Fruit fly (Drosophila melanogaster) whole organism, embryonic: ENCODE data around the gene Pp1alpha-96A.
A peak's percentile ranks its signal among the peaks of the same experiment; 100 is the strongest.

Experiments used
- C15 ChIP-seq: fragments of 200-800 bp; sonication (Bioruptor generic); IDR thresholded peaks from 3 replicates; pipeline ENCODE4 v1.3.6; 2022; ENCODE audit warnings: missing biosample characterization, missing genetic modification characterization
- CG10147 ChIP-seq: fragments of 200-800 bp; sonication (Bioruptor generic); optimal IDR thresholded peaks from 2 replicates; lab custom pipeline; 2019; ENCODE audit warnings: missing biosample characterization, mild to moderate bottlenecking, missing genetic modification characterization, moderate library complexity
- CG10959 ChIP-seq: fragments of 200-800 bp; sonication (Bioruptor generic); IDR thresholded peaks from 2 replicates; pipeline ENCODE4 v1.3.6; 2022; ENCODE audit warnings: missing biosample characterization, missing genetic modification characterization
- CG12071 ChIP-seq: fragments of 200-800 bp; sonication (Bioruptor generic); optimal IDR thresholded peaks from 3 replicates; lab custom pipeline; 2018; ENCODE audit warnings: missing biosample characterization, mild to moderate bottlenecking, missing genetic modification characterization
- CG1233 ChIP-seq: fragments of 200-800 bp; sonication (Bioruptor generic); optimal IDR thresholded peaks from 4 replicates; lab custom pipeline; 2018; ENCODE audit warnings: missing biosample characterization, mild to moderate bottlenecking, missing genetic modification characterization
- CG12942 ChIP-seq: fragments of 200-800 bp; sonication (Bioruptor generic); optimal IDR thresholded peaks from 3 replicates; lab custom pipeline; 2016; ENCODE audit warnings: missing biosample characterization, missing genetic modification characterization
- CG13296 ChIP-seq: fragments of 200-800 bp; sonication (Bioruptor generic); optimal IDR thresholded peaks from 3 replicates; lab custom pipeline; 2018; ENCODE audit warnings: missing biosample characterization, mild to moderate bottlenecking, missing genetic modification characterization
- CG13894 ChIP-seq: fragments of 200-800 bp; sonication (Bioruptor generic); optimal IDR thresholded peaks from 3 replicates; lab custom pipeline; 2018; ENCODE audit warnings: missing biosample characterization, mild to moderate bottlenecking, missing genetic modification characterization, moderate library complexity
- CG14050 ChIP-seq: fragments of 200-800 bp; sonication (Bioruptor generic); IDR thresholded peaks from 3 replicates; pipeline ENCODE4 v1.3.6; 2022; ENCODE audit warnings: missing biosample characterization, missing genetic modification characterization
- CG1603 ChIP-seq: fragments of 200-800 bp; sonication (Bioruptor generic); optimal IDR thresholded peaks from 2 replicates; lab custom pipeline; 2019; ENCODE audit warnings: missing biosample characterization, mild to moderate bottlenecking, missing genetic modification characterization, moderate library complexity
- CG16815 ChIP-seq: fragments of 200-800 bp; sonication (Bioruptor generic); optimal IDR thresholded peaks from 3 replicates; lab custom pipeline; 2017; ENCODE audit warnings: missing biosample characterization, mild to moderate bottlenecking, missing genetic modification characterization
- CG17912 ChIP-seq: fragments of 200-800 bp; sonication (Bioruptor generic); optimal IDR thresholded peaks from 2 replicates; lab custom pipeline; 2018; ENCODE audit warnings: missing biosample characterization, mild to moderate bottlenecking, missing genetic modification characterization
- CG18262 ChIP-seq: fragments of 200-800 bp; optimal IDR thresholded peaks from 3 replicates; lab custom pipeline; 2019; ENCODE audit warnings: missing biosample characterization, mild to moderate bottlenecking, missing genetic modification characterization, moderate library complexity
- CG18764 ChIP-seq: fragments of 200-800 bp; sonication (Bioruptor generic); optimal IDR thresholded peaks from 3 replicates; lab custom pipeline; 2016; ENCODE audit warnings: missing biosample characterization, missing genetic modification characterization
- CG2875 ChIP-seq: fragments of 200-800 bp; sonication (Bioruptor generic); optimal IDR thresholded peaks from 2 replicates; lab custom pipeline; 2017; ENCODE audit warnings: missing biosample characterization, mild to moderate bottlenecking, missing genetic modification characterization, missing genetic modification reagents
- CG32767 ChIP-seq: fragments of 200-800 bp; sonication (Bioruptor generic); IDR thresholded peaks from 2 replicates; pipeline ENCODE4 v1.3.6; 2022; ENCODE audit warnings: missing biosample characterization, missing genetic modification characterization
- CG3407 ChIP-seq: fragments of 200-800 bp; sonication (Bioruptor generic); optimal IDR thresholded peaks from 2 replicates; lab custom pipeline; 2018; ENCODE audit warnings: missing biosample characterization, mild to moderate bottlenecking, missing genetic modification characterization
- CG34376 ChIP-seq: fragments of 200-800 bp; sonication (Bioruptor generic); optimal IDR thresholded peaks from 2 replicates; lab custom pipeline; 2018; ENCODE audit warnings: missing biosample characterization, mild to moderate bottlenecking, missing genetic modification characterization
- CG4282 ChIP-seq: fragments of 200-800 bp; sonication (Bioruptor generic); optimal IDR thresholded peaks from 2 replicates; lab custom pipeline; 2016; ENCODE audit warnings: missing biosample characterization, missing genetic modification characterization
- CG4360 ChIP-seq: fragments of 200-800 bp; sonication (Bioruptor generic); IDR thresholded peaks from 2 replicates; pipeline ENCODE4 v1.3.6; 2022; ENCODE audit warnings: missing biosample characterization, missing genetic modification characterization
- CG5953 ChIP-seq: fragments of 200-800 bp; sonication (Bioruptor generic); IDR thresholded peaks from 2 replicates; pipeline ENCODE4 v1.3.6; 2022; ENCODE audit warnings: missing biosample characterization, missing genetic modification characterization
- CG6175 ChIP-seq: fragments of 200-800 bp; sonication (Bioruptor generic); IDR thresholded peaks from 3 replicates; pipeline ENCODE4 v1.3.6; 2022; ENCODE audit warnings: missing biosample characterization, missing genetic modification characterization
- CG6654 ChIP-seq: fragments of 200-800 bp; sonication (Bioruptor generic); optimal IDR thresholded peaks from 2 replicates; lab custom pipeline; 2017; ENCODE audit warnings: missing biosample characterization, mild to moderate bottlenecking, missing genetic modification characterization
- CG6791 ChIP-seq: fragments of 200-800 bp; sonication (Bioruptor generic); IDR thresholded peaks from 3 replicates; pipeline ENCODE4 v1.3.6; 2022; ENCODE audit warnings: missing biosample characterization, missing genetic modification characterization; ENCODE audit not compliant: partially characterized antibody
- CG6854 ChIP-seq: fragments of 200-800 bp; sonication (Bioruptor generic); optimal IDR thresholded peaks from 3 replicates; lab custom pipeline; 2017; ENCODE audit warnings: missing biosample characterization, mild to moderate bottlenecking, missing genetic modification characterization
- CG7271 ChIP-seq: fragments of 200-800 bp; sonication (Bioruptor generic); optimal IDR thresholded peaks from 2 replicates; lab custom pipeline; 2018; ENCODE audit warnings: missing biosample characterization, mild to moderate bottlenecking, missing genetic modification characterization, moderate library complexity
- CG8290 ChIP-seq, 3 experiments: fragments of 200-800 bp; sonication (Bioruptor generic); optimal IDR thresholded peaks; 2 replicates each; lab custom pipeline; 2016 to 2019; ENCODE audit warnings: missing biosample characterization in 3 of 3, missing genetic modification characterization in 3 of 3, mild to moderate bottlenecking in 2 of 3, moderate library complexity in 1 of 3
- CG8765 ChIP-seq: fragments of 200-800 bp; sonication (Bioruptor generic); IDR thresholded peaks from 2 replicates; pipeline ENCODE4 v1.3.6; 2022; ENCODE audit warnings: missing biosample characterization, missing genetic modification characterization
- CG9817 ChIP-seq: fragments of 200-800 bp; sonication (Bioruptor generic); optimal IDR thresholded peaks from 2 replicates; lab custom pipeline; 2018; ENCODE audit warnings: missing biosample characterization, mild to moderate bottlenecking, missing genetic modification characterization, moderate library complexity
- Doc2 ChIP-seq: fragments of 200-800 bp; sonication (Bioruptor generic); IDR thresholded peaks from 2 replicates; pipeline ENCODE4 v1.3.6; 2022; ENCODE audit warnings: missing biosample characterization, missing genetic modification characterization
- Dp ChIP-seq: fragments of 200-800 bp; sonication (Bioruptor generic); optimal IDR thresholded peaks from 2 replicates; lab custom pipeline; 2018; ENCODE audit warnings: missing biosample characterization, mild to moderate bottlenecking, missing genetic modification characterization, moderate library complexity
- E2f2 ChIP-seq: fragments of 200-800 bp; sonication (Bioruptor generic); IDR thresholded peaks from 2 replicates; pipeline ENCODE4 v1.3.6; 2022; ENCODE audit warnings: missing biosample characterization, missing genetic modification characterization
- HLH3B ChIP-seq: fragments of 200-800 bp; sonication (Bioruptor generic); IDR thresholded peaks from 2 replicates; pipeline ENCODE4 v1.3.6; 2022; ENCODE audit warnings: missing biosample characterization, missing genetic modification characterization
- Hey ChIP-seq: fragments of 200-800 bp; sonication (Bioruptor generic); optimal IDR thresholded peaks from 3 replicates; lab custom pipeline; 2018; ENCODE audit warnings: missing biosample characterization, mild to moderate bottlenecking, missing genetic modification characterization
- Hmr ChIP-seq: fragments of 200-800 bp; sonication (Bioruptor generic); optimal IDR thresholded peaks from 3 replicates; lab custom pipeline; 2017; ENCODE audit warnings: mild to moderate bottlenecking, missing biosample characterization, missing genetic modification reagents, missing genetic modification characterization
- MBD-R2 ChIP-seq: fragments of 200-800 bp; sonication (Bioruptor generic); IDR thresholded peaks from 2 replicates; pipeline ENCODE4 v1.3.6; 2022; ENCODE audit warnings: missing biosample characterization, missing genetic modification characterization
- MTF-1 ChIP-seq: fragments of 200-800 bp; sonication (Bioruptor generic); optimal IDR thresholded peaks from 2 replicates; lab custom pipeline; 2018; ENCODE audit warnings: missing biosample characterization, mild to moderate bottlenecking, missing genetic modification characterization, borderline replicate concordance
- Myb ChIP-seq: fragments of 200-800 bp; sonication (Bioruptor generic); optimal IDR thresholded peaks from 2 replicates; lab custom pipeline; 2016; ENCODE audit warnings: missing biosample characterization, missing genetic modification characterization
- Optix ChIP-seq: fragments of 200-800 bp; sonication (Bioruptor generic); IDR thresholded peaks from 3 replicates; pipeline ENCODE4 v1.3.6; 2022; ENCODE audit warnings: missing biosample characterization, missing genetic modification characterization
- Ptx1 ChIP-seq: fragments of 200-800 bp; sonication (Bioruptor generic); IDR thresholded peaks from 2 replicates; pipeline ENCODE4 v1.3.6; 2022; ENCODE audit warnings: missing biosample characterization, missing genetic modification characterization
- Taf1 ChIP-seq: fragments of 200-800 bp; sonication (Bioruptor generic); IDR thresholded peaks from 2 replicates; pipeline ENCODE4 v1.3.6; 2022; ENCODE audit warnings: missing biosample characterization, missing genetic modification characterization
- grn ChIP-seq: fragments of 200-800 bp; sonication (Bioruptor generic); optimal IDR thresholded peaks from 3 replicates; lab custom pipeline; 2017; ENCODE audit warnings: missing biosample characterization, missing genetic modification characterization
- gt ChIP-seq: fragments of 200-800 bp; sonication (Bioruptor generic); IDR thresholded peaks from 2 replicates; pipeline ENCODE4 v1.3.6; 2022; ENCODE audit warnings: missing biosample characterization, missing genetic modification characterization
- h ChIP-seq: fragments of >200 bp; optimal IDR thresholded peaks from 2 replicates; lab custom pipeline; 2017
- her ChIP-seq: fragments of 200-800 bp; sonication (Bioruptor generic); optimal IDR thresholded peaks from 2 replicates; lab custom pipeline; 2016; ENCODE audit warnings: missing biosample characterization, missing genetic modification characterization
- nom ChIP-seq: fragments of 200-800 bp; sonication (Bioruptor generic); optimal IDR thresholded peaks from 2 replicates; lab custom pipeline; 2017; ENCODE audit warnings: missing biosample characterization, missing genetic modification characterization, mild to moderate bottlenecking, moderate library complexity, missing genetic modification reagents
- prd ChIP-seq, 3 experiments: fragments of >200 bp in 2 of 3; fragments of 200-800 bp in 1 of 3; sonication (Bioruptor generic) in 1 of 3; optimal IDR thresholded peaks in 2 of 3; IDR thresholded peaks in 1 of 3; 2 replicates in 2 of 3; 3 replicates in 1 of 3; pipeline versions ENCODE4 v1.3.6 to Lab custom; 2017 to 2022; ENCODE audit warnings: missing biosample characterization in 1 of 3, missing genetic modification characterization in 1 of 3
- rib ChIP-seq: fragments of 200-800 bp; sonication (Bioruptor generic); IDR thresholded peaks from 2 replicates; pipeline ENCODE4 v1.3.6; 2022; ENCODE audit warnings: missing biosample characterization, missing genetic modification characterization
- scrt ChIP-seq: fragments of 200-800 bp; sonication (Bioruptor generic); optimal IDR thresholded peaks from 2 replicates; lab custom pipeline; 2018; ENCODE audit warnings: missing biosample characterization, mild to moderate bottlenecking, missing genetic modification characterization, moderate library complexity
- trem ChIP-seq: fragments of 200-800 bp; optimal IDR thresholded peaks from 3 replicates; lab custom pipeline; 2019; ENCODE audit warnings: missing biosample characterization, mild to moderate bottlenecking, missing genetic modification characterization, moderate library complexity
- yki ChIP-seq: fragments of >200 bp; optimal IDR thresholded peaks from 3 replicates; lab custom pipeline; 2018

Pp1alpha-96A gene

DNA sequence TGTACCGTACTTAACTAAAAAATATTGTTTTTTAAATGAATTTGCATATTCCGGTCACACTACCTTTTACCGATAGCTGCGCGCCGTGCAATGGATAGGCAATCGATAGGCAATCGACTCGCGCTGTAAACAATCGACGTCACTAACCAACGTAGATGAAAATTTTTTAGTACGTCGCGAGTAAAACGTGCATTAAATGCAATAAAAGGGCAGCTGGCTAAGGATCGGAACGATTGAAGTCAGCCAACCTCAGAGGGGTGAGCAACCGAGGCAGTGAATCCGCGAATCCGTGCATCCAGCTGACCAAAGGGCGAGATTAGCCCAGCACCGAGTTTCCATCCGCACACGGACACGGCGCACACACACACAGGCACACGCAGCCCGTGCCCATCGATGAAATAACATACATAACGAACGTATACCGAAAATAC is at the start of gene Pp1alpha-96A (continued):
- TF ChIP-seq CG4282 (GFP tag; lab: Kevin White, UChicago) (no peak), CG8765 (GFP tag; lab: Robert Waterston, UW) (no peak), CG10959 (GFP tag; lab: Robert Waterston, UW) (no peak), CG1233 (GFP tag; lab: Kevin White, UChicago) (no peak), MBD-R2 (GFP tag; lab: Robert Waterston, UW) (peak; percentile 54; the same call in 1 of the 2 replicates), Hmr (peak; percentile 33), E2f2 (peak; percentile 85), CG8290 (GFP tag; optimal IDR thresholded peaks at IDR 0.05; lab: Kevin White, UChicago) (no peak), CG8290 (tag; optimal IDR thresholded peaks at IDR 0.05; lab: Kevin White, UChicago) (no peak), h (lab: Kevin White, UChicago) (no peak), nom (GFP tag; lab: Kevin White, UChicago) (no peak), Hey (tag; lab: Kevin White, UChicago) (no peak), scrt (GFP tag; lab: Kevin White, UChicago) (no peak), her (GFP tag; lab: Kevin White, UChicago) (no peak), Dp (peak; percentile 78), CG13894 (tag; lab: Kevin White, UChicago) (no peak), HLH3B (GFP tag; lab: Robert Waterston, UW) (no peak), prd (optimal IDR thresholded peaks at IDR 0.05; lab: Kevin White, UChicago) (no peak), prd (GFP tag; IDR thresholded peaks at IDR 0.05; lab: Robert Waterston, UW) (no peak), CG1603 (tag; lab: Kevin White, UChicago) (peak; percentile 75), CG3407 (GFP tag; lab: Kevin White, UChicago) (no peak), Ptx1 (no peak), CG6854 (GFP tag; lab: Kevin White, UChicago) (no peak), rib (GFP tag; lab: Robert Waterston, UW) (no peak), CG6654 (no peak), CG9817 (tag; lab: Kevin White, UChicago) (no peak), CG16815 (GFP tag; lab: Kevin White, UChicago) (no peak), Doc2 (no peak), CG6791 (GFP tag; lab: Robert Waterston, UW) (peak; percentile 91), CG32767 (GFP tag; lab: Robert Waterston, UW) (peak; percentile 62; the same call in 1 of the 2 replicates), gt (GFP tag; lab: Robert Waterston, UW) (no peak), CG5953 (GFP tag; lab: Robert Waterston, UW) (no peak), trem (tag; lab: Kevin White, UChicago) (peak; percentile 55), Myb (GFP tag; lab: Kevin White, UChicago) (peak; percentile 53), CG17912 (GFP tag; lab: Kevin White, UChicago) (no peak), CG6175 (GFP tag; lab: Robert Waterston, UW) (no peak), MTF-1 (GFP tag; lab: Kevin White, UChicago) (no peak), CG4360 (no peak), Taf1 (no peak), CG7271 (tag; lab: Kevin White, UChicago) (no peak), C15 (GFP tag; lab: Robert Waterston, UW) (no peak), Optix (GFP tag; lab: Robert Waterston, UW) (no peak), CG14050 (GFP tag; lab: Robert Waterston, UW) (no peak), CG12071 (GFP tag; lab: Kevin White, UChicago) (no peak), yki (lab: Kevin White, UChicago) (no peak), grn (GFP tag; lab: Kevin White, UChicago) (no peak), CG12942 (GFP tag; lab: Kevin White, UChicago) (no peak), CG13296 (GFP tag; lab: Kevin White, UChicago) (no peak), CG18764 (GFP tag; lab: Kevin White, UChicago) (no peak), CG18262 (tag; lab: Kevin White, UChicago) (no peak), CG2875 (GFP tag; lab: Kevin White, UChicago) (no peak), CG10147 (GFP tag; lab: Kevin White, UChicago) (peak; percentile 13), CG34376 (GFP tag; lab: Kevin White, UChicago) (peak; percentile 5)
